Fruit fly (Drosophila melanogaster) whole organism, adult: Measurements from ENCODE around the gene HIP-R.
A peak's percentile ranks its signal among the peaks of the same experiment; 100 is the strongest.

Experiments used
- CG11617 ChIP-seq: fragments of 200-800 bp; sonication (Bioruptor generic); optimal IDR thresholded peaks from 2 replicates; lab custom pipeline; 2017; ENCODE audit warnings: mild to moderate bottlenecking, missing biosample characterization, missing genetic modification reagents, missing genetic modification characterization
- CG12768 ChIP-seq: fragments of 200-800 bp; sonication (Bioruptor generic); optimal IDR thresholded peaks from 2 replicates; lab custom pipeline; 2017; ENCODE audit warnings: missing biosample characterization, missing genetic modification characterization, mild to moderate bottlenecking, moderate library complexity, missing genetic modification reagents
- CG1620 ChIP-seq: fragments of 200-800 bp; sonication (Bioruptor generic); optimal IDR thresholded peaks from 2 replicates; lab custom pipeline; 2016; ENCODE audit warnings: missing biosample characterization, missing genetic modification characterization
- CG33017 ChIP-seq: fragments of 200-800 bp; sonication (Bioruptor generic); optimal IDR thresholded peaks from 2 replicates; lab custom pipeline; 2018; ENCODE audit warnings: missing biosample characterization, mild to moderate bottlenecking, missing genetic modification characterization, moderate library complexity
- CG5204 ChIP-seq: fragments of 200-800 bp; sonication (Bioruptor generic); optimal IDR thresholded peaks from 2 replicates; lab custom pipeline; 2016; ENCODE audit warnings: missing biosample characterization, missing genetic modification characterization
- CG7101 ChIP-seq: fragments of 200-800 bp; sonication (Bioruptor generic); optimal IDR thresholded peaks from 2 replicates; lab custom pipeline; 2018; ENCODE audit warnings: missing biosample characterization, mild to moderate bottlenecking, missing genetic modification characterization, moderate library complexity
- Clk ChIP-seq: fragments of 200-800 bp; sonication (Bioruptor generic); optimal IDR thresholded peaks from 2 replicates; lab custom pipeline; 2017; ENCODE audit warnings: missing biosample characterization, missing genetic modification characterization
- Crg-1 ChIP-seq: fragments of 200-800 bp; sonication (Bioruptor generic); optimal IDR thresholded peaks from 2 replicates; lab custom pipeline; 2016; ENCODE audit warnings: missing biosample characterization, missing genetic modification characterization
- Hr96 ChIP-seq: fragments of 200-800 bp; sonication (Bioruptor generic); optimal IDR thresholded peaks from 2 replicates; lab custom pipeline; 2016; ENCODE audit warnings: missing biosample characterization, missing genetic modification characterization
- cnc ChIP-seq, 2 experiments: fragments of >200 bp; optimal IDR thresholded peaks; 2 replicates each; lab custom pipeline; 2017
- kay ChIP-seq: fragments of 200-800 bp; sonication (Bioruptor generic); peaks from one replicate; lab custom pipeline; 2016; ENCODE audit warnings: missing biosample characterization, missing genetic modification characterization, borderline replicate concordance
- ovo ChIP-seq: fragments of 200-800 bp; sonication (Bioruptor generic); optimal IDR thresholded peaks from 2 replicates; lab custom pipeline; 2016; ENCODE audit warnings: missing biosample characterization, missing genetic modification characterization
- pad ChIP-seq: fragments of 200-800 bp; sonication (Bioruptor generic); optimal IDR thresholded peaks from 3 replicates; lab custom pipeline; 2017; ENCODE audit warnings: missing biosample characterization, missing genetic modification characterization, mild to moderate bottlenecking, moderate library complexity, missing genetic modification reagents
- tj ChIP-seq: fragments of 200-800 bp; sonication (Bioruptor generic); optimal IDR thresholded peaks from 3 replicates; lab custom pipeline; 2017; ENCODE audit warnings: missing biosample characterization, mild to moderate bottlenecking, missing genetic modification characterization, moderate library complexity

DNA sequence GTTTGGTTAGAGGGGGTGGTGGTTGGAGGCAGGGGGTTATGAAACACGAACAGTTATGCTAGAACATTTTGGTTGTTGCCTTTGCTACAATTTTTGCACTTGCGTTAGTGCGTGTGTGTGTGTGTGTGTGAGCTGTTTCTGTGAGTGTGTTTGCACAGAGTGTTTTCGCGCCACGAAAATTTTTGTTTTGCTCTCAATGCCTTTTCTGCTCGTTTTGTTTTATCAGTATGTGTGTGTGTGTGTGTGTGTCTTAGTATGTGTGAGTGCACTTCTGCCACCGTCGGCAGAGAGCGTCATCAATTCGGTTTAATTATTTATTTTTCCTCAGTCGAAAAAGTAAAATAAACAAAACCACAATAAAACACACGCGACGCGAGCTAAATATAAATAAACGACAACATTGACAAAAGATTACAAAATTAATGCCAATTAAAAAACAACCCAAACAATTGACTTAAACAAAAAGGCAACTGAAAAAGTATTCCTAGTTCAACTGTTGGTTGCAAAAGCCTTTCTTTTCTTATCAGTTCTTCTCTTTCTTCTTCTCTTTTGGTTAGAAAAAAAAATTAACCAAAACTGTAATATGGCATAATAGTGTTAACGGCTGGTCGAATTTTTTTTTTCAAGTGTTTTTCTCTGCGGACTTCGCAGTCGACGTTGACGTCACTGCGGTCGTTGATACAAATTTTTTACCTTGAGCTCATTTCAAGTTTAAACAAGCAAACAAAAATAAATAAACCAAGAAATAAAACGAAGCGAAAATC lies 28.3 kb upstream of the HIP-R start:
- TF ChIP-seq Hr96 (GFP tag; lab: Kevin White, UChicago) (no peak), cnc (optimal IDR thresholded peaks at IDR 0.05; lab: Kevin White, UChicago) (no peak), CG33017 (no peak), Clk (GFP tag; lab: Kevin White, UChicago) (no peak), CG7101 (tag; lab: Kevin White, UChicago) (peak; percentile 48), CG5204 (no peak), CG12768 (peak; percentile 51), pad (peak; percentile 43), CG1620 (no peak), tj (GFP tag; lab: Kevin White, UChicago) (peak; percentile 82), Crg-1 (peak; percentile 16), ovo (GFP tag; lab: Kevin White, UChicago) (no peak), kay (GFP tag; lab: Kevin White, UChicago) (peak; percentile 79), CG11617 (GFP tag; lab: Kevin White, UChicago) (peak; percentile 80)
